Worm (Caenorhabditis elegans) whole organism, L4 larva: ENCODE measurements around the gene sra-12.

ENCODE experiments used
- ZK337.2 ChIP-seq: fragments of 200-800 bp; sonication (Bioruptor generic); IDR thresholded peaks from 2 replicates; pipeline ENCODE4 v1.3.6; 2022; ENCODE audit warnings: missing genetic modification reagents, missing genetic modification characterization, missing compliant biosample characterization
- aly-2 ChIP-seq: sonication (generic microtip); optimal IDR thresholded peaks from 2 replicates; lab custom pipeline; 2018; ENCODE audit warnings: missing biosample characterization, missing genetic modification characterization
- dpl-1 ChIP-seq: fragments of 150-350 bp; optimal IDR thresholded peaks from 2 replicates; lab custom pipeline; 2014; ENCODE audit warnings: missing biosample characterization, missing genetic modification reagents, missing genetic modification characterization
- mdt-29 ChIP-seq: fragments of 200-800 bp; sonication (Bioruptor generic); IDR thresholded peaks from 2 replicates; pipeline ENCODE4 v1.3.6; 2022; ENCODE audit warnings: missing genetic modification reagents, missing genetic modification characterization, missing compliant biosample characterization
- nhr-237 ChIP-seq: sonication (generic microtip); optimal IDR thresholded peaks from 2 replicates; lab custom pipeline; 2017; ENCODE audit warnings: missing biosample characterization, missing genetic modification characterization
- pqm-1 ChIP-seq: sonication (generic microtip); optimal IDR thresholded peaks from 2 replicates; lab custom pipeline; 2017; ENCODE audit warnings: missing biosample characterization, missing genetic modification characterization
- sdz-12 ChIP-seq: fragments of 200-800 bp; sonication (Bioruptor generic); optimal IDR thresholded peaks from 2 replicates; lab custom pipeline; 2018; ENCODE audit warnings: mild to moderate bottlenecking, missing genetic modification characterization, missing compliant biosample characterization
- skn-1 ChIP-seq: fragments of 150-350 bp; optimal IDR thresholded peaks from 2 replicates; lab custom pipeline; 2014; ENCODE audit warnings: missing biosample characterization, missing genetic modification characterization

ce11 chrII:10910219-10910618 lies 5.9 kb upstream of the sra-12 start, which contains the start of gene sra-11:
- TF ChIP-seq pqm-1 (tag; lab: Kevin White, UChicago) = no peak
- TF ChIP-seq mdt-29 (GFP tag; lab: Robert Waterston, UW) = no peak
- TF ChIP-seq dpl-1 (GFP tag; lab: Kevin White, UChicago) = no peak
- no peak for TF ChIP-seq nhr-237
- TF ChIP-seq skn-1 (tag; lab: Kevin White, UChicago) = no peak
- TF ChIP-seq aly-2 = no peak
- TF ChIP-seq sdz-12 = no peak
- no peak for TF ChIP-seq ZK337.2 (GFP tag; lab: Robert Waterston, UW)
